Fruit fly (Drosophila melanogaster) whole organism, embryonic: Measurements from ENCODE around the gene CG43135.

Experiments used
- B-H1 ChIP-seq: fragments of 200-800 bp; sonication (Bioruptor generic); IDR thresholded peaks from 3 replicates; pipeline ENCODE4 v1.3.6; 2022; ENCODE audit warnings: missing biosample characterization, missing genetic modification characterization
- BEAF-32 ChIP-seq: fragments of 200-800 bp; sonication (Bioruptor generic); optimal IDR thresholded peaks from 3 replicates; lab custom pipeline; 2017; ENCODE audit warnings: missing biosample characterization, missing genetic modification characterization, mild to moderate bottlenecking, moderate library complexity, missing genetic modification reagents
- CG12104 ChIP-seq: fragments of 200-800 bp; sonication (Bioruptor generic); optimal IDR thresholded peaks from 3 replicates; lab custom pipeline; 2016; ENCODE audit warnings: missing biosample characterization, missing genetic modification characterization
- CG12769 ChIP-seq: fragments of 200-800 bp; sonication (Bioruptor generic); optimal IDR thresholded peaks from 2 replicates; lab custom pipeline; 2019; ENCODE audit warnings: missing biosample characterization, mild to moderate bottlenecking, missing genetic modification characterization, moderate library complexity
- CG13123 ChIP-seq: fragments of 200-800 bp; sonication (Bioruptor generic); optimal IDR thresholded peaks from 2 replicates; lab custom pipeline; 2016; ENCODE audit warnings: missing biosample characterization, missing genetic modification characterization
- CG14667 ChIP-seq: fragments of 200-800 bp; sonication (Bioruptor generic); IDR thresholded peaks from 2 replicates; pipeline ENCODE4 v1.3.6; 2022; ENCODE audit warnings: missing biosample characterization, missing genetic modification characterization
- CG3065 ChIP-seq: fragments of 200-800 bp; sonication (Bioruptor generic); optimal IDR thresholded peaks from 2 replicates; lab custom pipeline; 2016; ENCODE audit warnings: missing biosample characterization, missing genetic modification characterization
- CG32767 ChIP-seq: fragments of 200-800 bp; sonication (Bioruptor generic); IDR thresholded peaks from 2 replicates; pipeline ENCODE4 v1.3.6; 2022; ENCODE audit warnings: missing biosample characterization, missing genetic modification characterization
- CG34422 ChIP-seq: fragments of 200-800 bp; sonication (Bioruptor generic); IDR thresholded peaks from 3 replicates; pipeline ENCODE4 v1.3.6; 2022; ENCODE audit warnings: missing biosample characterization, missing genetic modification characterization
- CG4360 ChIP-seq: fragments of 200-800 bp; sonication (Bioruptor generic); IDR thresholded peaks from 2 replicates; pipeline ENCODE4 v1.3.6; 2022; ENCODE audit warnings: missing biosample characterization, missing genetic modification characterization
- CG4730 ChIP-seq: fragments of 200-800 bp; sonication (Bioruptor generic); IDR thresholded peaks from 2 replicates; pipeline ENCODE4 v1.3.6; 2022; ENCODE audit warnings: missing biosample characterization, missing genetic modification characterization
- H15 ChIP-seq: fragments of 200-800 bp; sonication (Bioruptor generic); IDR thresholded peaks from 3 replicates; pipeline ENCODE4 v1.3.6; 2022; ENCODE audit warnings: missing biosample characterization, missing genetic modification characterization
- HLH4C ChIP-seq: fragments of 200-800 bp; sonication (Bioruptor generic); IDR thresholded peaks from 3 replicates; pipeline ENCODE4 v1.3.6; 2022; ENCODE audit warnings: missing biosample characterization, missing genetic modification characterization; ENCODE audit not compliant: partially characterized antibody
- Hey ChIP-seq: fragments of 200-800 bp; sonication (Bioruptor generic); optimal IDR thresholded peaks from 3 replicates; lab custom pipeline; 2018; ENCODE audit warnings: missing biosample characterization, mild to moderate bottlenecking, missing genetic modification characterization
- HmgZ ChIP-seq: fragments of 200-800 bp; sonication (Bioruptor generic); optimal IDR thresholded peaks from 2 replicates; lab custom pipeline; 2018; ENCODE audit warnings: missing biosample characterization, mild to moderate bottlenecking, missing genetic modification characterization
- Lim3 ChIP-seq: fragments of 200-800 bp; sonication (Bioruptor generic); IDR thresholded peaks from 2 replicates; pipeline ENCODE4 v1.3.6; 2022; ENCODE audit warnings: missing biosample characterization, missing genetic modification characterization
- Oaz ChIP-seq: fragments of 200-800 bp; sonication (Bioruptor generic); IDR thresholded peaks from 2 replicates; pipeline ENCODE4 v1.3.6; 2022; ENCODE audit warnings: missing biosample characterization, missing genetic modification characterization
- Rx ChIP-seq: fragments of 200-800 bp; sonication (Bioruptor generic); IDR thresholded peaks from 2 replicates; pipeline ENCODE4 v1.3.6; 2022; ENCODE audit warnings: missing biosample characterization, missing genetic modification characterization
- Vsx1 ChIP-seq: fragments of 200-800 bp; sonication (Bioruptor generic); optimal IDR thresholded peaks from 2 replicates; lab custom pipeline; 2017; ENCODE audit warnings: missing biosample characterization, mild to moderate bottlenecking, missing genetic modification characterization, missing genetic modification reagents
- bbx ChIP-seq: fragments of 200-800 bp; sonication (Bioruptor generic); IDR thresholded peaks from 2 replicates; pipeline ENCODE4 v1.3.6; 2022; ENCODE audit warnings: missing biosample characterization, missing genetic modification characterization; ENCODE audit not compliant: partially characterized antibody
- corto ChIP-seq: fragments of 200-800 bp; sonication (Bioruptor generic); optimal IDR thresholded peaks from 2 replicates; lab custom pipeline; 2016; ENCODE audit warnings: missing biosample characterization, mild to moderate bottlenecking, missing genetic modification characterization, moderate library complexity
- crc ChIP-seq: fragments of 200-800 bp; sonication (Bioruptor generic); optimal IDR thresholded peaks from 2 replicates; lab custom pipeline; 2016; ENCODE audit warnings: missing biosample characterization, missing genetic modification characterization
- cwo ChIP-seq: fragments of 200-800 bp; sonication (Bioruptor generic); optimal IDR thresholded peaks from 3 replicates; lab custom pipeline; 2017; ENCODE audit warnings: missing biosample characterization, missing genetic modification characterization, mild to moderate bottlenecking, moderate library complexity, missing genetic modification reagents
- dm ChIP-seq: fragments of 200-800 bp; sonication (Bioruptor generic); optimal IDR thresholded peaks from 3 replicates; lab custom pipeline; 2016; ENCODE audit warnings: missing biosample characterization, missing genetic modification characterization
- ems ChIP-seq: fragments of 200-800 bp; sonication (Bioruptor generic); optimal IDR thresholded peaks from 3 replicates; lab custom pipeline; 2016; ENCODE audit warnings: missing biosample characterization, missing genetic modification characterization
- fd102C ChIP-seq: fragments of 200-800 bp; sonication (Bioruptor generic); optimal IDR thresholded peaks from 2 replicates; lab custom pipeline; 2018; ENCODE audit warnings: missing biosample characterization, mild to moderate bottlenecking, missing genetic modification characterization, moderate library complexity
- fd64A ChIP-seq: fragments of 200-800 bp; sonication (Bioruptor generic); optimal IDR thresholded peaks from 3 replicates; lab custom pipeline; 2018; ENCODE audit warnings: missing biosample characterization, mild to moderate bottlenecking, missing genetic modification characterization
- fu2 ChIP-seq: fragments of 200-800 bp; sonication (Bioruptor generic); optimal IDR thresholded peaks from 2 replicates; lab custom pipeline; 2016; ENCODE audit warnings: missing biosample characterization, missing genetic modification characterization
- grau ChIP-seq: fragments of 200-800 bp; optimal IDR thresholded peaks from 3 replicates; lab custom pipeline; 2019; ENCODE audit warnings: missing biosample characterization, mild to moderate bottlenecking, missing genetic modification characterization, moderate library complexity
- ham ChIP-seq: fragments of 200-800 bp; sonication (Bioruptor generic); IDR thresholded peaks from 2 replicates; pipeline ENCODE4 v1.3.6; 2022; ENCODE audit warnings: missing biosample characterization, missing genetic modification characterization
- kah ChIP-seq: fragments of 200-800 bp; sonication (Bioruptor generic); optimal IDR thresholded peaks from 2 replicates; lab custom pipeline; 2018; ENCODE audit warnings: missing biosample characterization, mild to moderate bottlenecking, missing genetic modification characterization
- lov ChIP-seq, 2 experiments: fragments of 200-800 bp in 1 of 2; fragments of >200 bp in 1 of 2; sonication (Bioruptor generic) in 1 of 2; IDR thresholded peaks in 1 of 2; optimal IDR thresholded peaks in 1 of 2; 2 replicates in 1 of 2; 3 replicates in 1 of 2; pipeline versions ENCODE4 v1.3.6 to Lab custom; 2017 to 2022; ENCODE audit warnings: missing biosample characterization in 1 of 2, missing genetic modification characterization in 1 of 2
- mld ChIP-seq: fragments of 200-800 bp; sonication (Bioruptor generic); IDR thresholded peaks from 3 replicates; pipeline ENCODE4 v1.3.6; 2022; ENCODE audit warnings: missing biosample characterization, missing genetic modification characterization; ENCODE audit not compliant: partially characterized antibody
- nerfin-2 ChIP-seq: fragments of 200-800 bp; sonication (Bioruptor generic); IDR thresholded peaks from 2 replicates; pipeline ENCODE4 v1.3.6; 2022; ENCODE audit warnings: missing biosample characterization, missing genetic modification characterization; ENCODE audit not compliant: partially characterized antibody
- nmo ChIP-seq: fragments of 200-800 bp; sonication (Bioruptor generic); optimal IDR thresholded peaks from 2 replicates; lab custom pipeline; 2018; ENCODE audit warnings: missing biosample characterization, mild to moderate bottlenecking, missing genetic modification characterization, moderate library complexity
- org-1 ChIP-seq: fragments of 200-800 bp; sonication (Bioruptor generic); optimal IDR thresholded peaks from 2 replicates; lab custom pipeline; 2017; ENCODE audit warnings: missing biosample characterization, missing genetic modification characterization
- pan ChIP-seq, 4 experiments: fragments of >200 bp in 3 of 4; fragments of 200-800 bp in 1 of 4; sonication (Bioruptor generic) in 1 of 4; optimal IDR thresholded peaks in 3 of 4; IDR thresholded peaks in 1 of 4; 2 replicates each; pipeline versions ENCODE4 v1.3.6 to Lab custom; 2017 to 2022; ENCODE audit warnings: missing biosample characterization in 2 of 4, missing genetic modification characterization in 2 of 4, mixed read lengths in 1 of 4
- sim ChIP-seq: fragments of 200-800 bp; sonication (Bioruptor generic); IDR thresholded peaks from 2 replicates; pipeline ENCODE4 v1.3.6; 2022; ENCODE audit warnings: missing biosample characterization, missing genetic modification characterization
- slou ChIP-seq: fragments of 200-800 bp; sonication (Bioruptor generic); optimal IDR thresholded peaks from 3 replicates; lab custom pipeline; 2016; ENCODE audit warnings: missing biosample characterization, missing genetic modification characterization
- ssp ChIP-seq: fragments of 200-800 bp; sonication (Bioruptor generic); IDR thresholded peaks from 2 replicates; pipeline ENCODE4 v1.3.6; 2022; ENCODE audit warnings: missing biosample characterization, missing genetic modification characterization
- stc ChIP-seq: fragments of 200-800 bp; sonication (Bioruptor generic); IDR thresholded peaks from 2 replicates; pipeline ENCODE4 v1.3.6; 2022; ENCODE audit warnings: missing biosample characterization, missing genetic modification characterization
- tio ChIP-seq: fragments of 200-800 bp; sonication (Bioruptor generic); optimal IDR thresholded peaks from 2 replicates; lab custom pipeline; 2017; ENCODE audit warnings: missing biosample characterization, missing genetic modification characterization, inconsistent platforms
- twi ChIP-seq: fragments of 200-800 bp; optimal IDR thresholded peaks from 2 replicates; lab custom pipeline; 2019; ENCODE audit warnings: missing biosample characterization, mild to moderate bottlenecking, missing genetic modification characterization, moderate library complexity
- usp ChIP-seq: fragments of >200 bp; optimal IDR thresholded peaks from 2 replicates; lab custom pipeline; 2017; ENCODE audit warnings: missing biosample characterization, missing genetic modification characterization

CG43135 gene

dm6 chrX:4262661-4263060, 14.5 kb downstream of the CG43135 start (continued):
- TF ChIP-seq corto (GFP tag; lab: Kevin White, UChicago) (no peak), Rx (GFP tag; lab: Robert Waterston, UW) (peak; percentile 29; the same call in 1 of the 2 replicates), sim (GFP tag; lab: Robert Waterston, UW) (no peak), B-H1 (no peak), usp (GFP tag; lab: Kevin White, UChicago) (no peak), HmgZ (peak; percentile 37), pan (optimal IDR thresholded peaks at IDR 0.05; lab: Kevin White, UChicago) (no peak), pan (GFP tag; optimal IDR thresholded peaks at IDR 0.05 in 1 of 2, IDR thresholded peaks at IDR 0.05 in 1 of 2) (peak in 1 of 2 experiments; percentile 30), CG4360 (GFP tag; lab: Robert Waterston, UW) (no peak), CG4730 (GFP tag; lab: Robert Waterston, UW) (0 out of 2 replicates have a peak, but pooled peaks have one; percentile 14), mld (no peak), CG13123 (GFP tag; lab: Kevin White, UChicago) (no peak), fu2 (peak; percentile 13), HLH4C (no peak), ssp (no peak), fd64A (GFP tag; lab: Kevin White, UChicago) (no peak), CG14667 (no peak), org-1 (peak; percentile 42), stc (GFP tag; lab: Robert Waterston, UW) (no peak), dm (no peak), grau (tag; lab: Kevin White, UChicago) (peak; percentile 64), fd102C (GFP tag; lab: Kevin White, UChicago) (no peak), cwo (GFP tag; lab: Kevin White, UChicago) (peak; percentile 57), CG32767 (GFP tag; lab: Robert Waterston, UW) (no peak), nmo (peak; percentile 52), H15 (GFP tag; lab: Robert Waterston, UW) (no peak), ham (GFP tag; lab: Robert Waterston, UW) (no peak), CG34422 (GFP tag; lab: Robert Waterston, UW) (no peak), kah (GFP tag; lab: Kevin White, UChicago) (no peak), slou (no peak), CG3065 (no peak), bbx (no peak), lov (optimal IDR thresholded peaks at IDR 0.05; lab: Kevin White, UChicago) (no peak), lov (GFP tag; IDR thresholded peaks at IDR 0.05; lab: Robert Waterston, UW) (no peak), Hey (tag; lab: Kevin White, UChicago) (peak; percentile 22), CG12104 (no peak), nerfin-2 (GFP tag; lab: Robert Waterston, UW) (no peak), Oaz (GFP tag; lab: Robert Waterston, UW) (0 out of 2 replicates have a peak, but pooled peaks have one; percentile 27), BEAF-32 (GFP tag; lab: Kevin White, UChicago) (no peak), Vsx1 (GFP tag; lab: Kevin White, UChicago) (no peak), Lim3 (no peak), CG12769 (tag; lab: Kevin White, UChicago) (peak; percentile 80), twi (no peak), ems (peak; percentile 6), tio (GFP tag; lab: Kevin White, UChicago) (no peak), crc (GFP tag; lab: Kevin White, UChicago) (no peak)
